Worm (Caenorhabditis elegans) whole organism, early embryonic: Measurements from ENCODE around the gene trp-1.

Experiments used
- F13C5.2 ChIP-seq: sonication (generic microtip); optimal IDR thresholded peaks from 2 replicates; lab custom pipeline; 2017; ENCODE audit warnings: mild to moderate bottlenecking, missing genetic modification characterization, inconsistent platforms, missing compliant biosample characterization
- flt-1 ChIP-seq: fragments of 200-800 bp; sonication (Bioruptor generic); IDR thresholded peaks from 2 replicates; pipeline ENCODE4 v1.3.6; 2022; ENCODE audit warnings: missing genetic modification characterization, missing compliant biosample characterization
- sea-1 ChIP-seq: fragments of 200-800 bp; sonication (Bioruptor generic); conservative IDR thresholded peaks from 2 replicates; pipeline ENCODE4 v1.3.6; 2022; ENCODE audit warnings: missing genetic modification characterization, missing compliant biosample characterization
- tbx-11 ChIP-seq: fragments of 200-800 bp; sonication (Bioruptor generic); IDR thresholded peaks from 2 replicates; pipeline ENCODE4 v1.3.6; 2022; ENCODE audit warnings: missing genetic modification characterization, missing compliant biosample characterization

DNA sequence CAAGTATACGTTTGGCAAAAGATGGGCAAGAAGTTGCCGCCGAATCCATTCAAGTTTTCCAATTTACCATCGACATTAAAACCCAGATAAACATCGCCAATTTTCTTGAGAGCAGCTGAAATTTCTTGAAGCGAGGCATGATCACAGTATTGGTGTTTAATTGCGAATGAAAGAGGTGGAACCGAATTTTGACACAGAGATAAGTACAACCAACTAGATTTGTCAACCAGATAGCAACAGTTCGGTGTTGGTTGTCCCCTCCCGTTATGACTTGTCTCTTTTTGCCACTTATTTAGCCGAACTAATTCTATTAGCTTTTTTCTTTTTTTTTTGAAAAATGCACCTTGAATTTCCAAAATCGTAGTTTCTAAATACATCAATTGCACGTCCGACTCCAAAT, 43.5 kb downstream of the trp-1 start:
- TF ChIP-seq flt-1 (GFP tag; lab: Robert Waterston, UW) (no peak), tbx-11 (GFP tag; lab: Robert Waterston, UW) (no peak), F13C5.2 (no peak), sea-1 (GFP tag; lab: Robert Waterston, UW) (no peak)
